Fruit fly (Drosophila melanogaster): ENCODE results near the gene CG6833.

The CG6833 gene

DNA sequence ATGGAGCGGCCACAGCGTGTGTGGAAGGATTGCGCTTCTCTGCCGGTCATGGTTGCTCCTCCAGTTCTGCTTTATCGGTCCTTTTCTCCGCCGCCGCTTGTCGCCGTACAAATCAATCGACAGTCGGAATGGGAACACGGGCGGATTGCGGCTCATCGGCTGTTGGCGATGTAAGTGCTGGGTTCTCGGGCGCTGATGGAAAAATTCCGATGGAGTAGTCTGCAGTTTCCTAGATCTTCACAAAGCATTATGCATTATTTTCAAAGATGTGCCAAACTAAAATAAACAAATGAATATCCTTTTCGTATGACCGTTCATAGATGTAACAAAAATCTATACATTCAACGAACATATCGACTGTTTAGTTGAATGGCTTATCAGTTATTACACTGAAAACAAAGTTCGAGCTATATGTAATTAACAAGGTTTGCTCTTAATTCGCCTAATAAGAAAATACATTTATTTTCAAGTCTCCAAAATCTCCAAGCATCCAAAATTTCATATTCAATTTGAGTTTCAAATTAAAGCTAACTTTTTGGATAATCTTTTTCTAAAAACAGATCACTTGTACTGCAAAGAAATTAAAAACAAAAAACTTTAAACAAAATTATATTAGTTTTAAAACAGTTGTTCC, 1.3 kb upstream of the CG6833 start, which contains the start of gene Neurl4 (continued):
- TF ChIP-seq CG11560 (tag; IDR thresholded peaks at IDR 0.05): no peak
- TF ChIP-seq CG10979 (tag; optimal IDR thresholded peaks at IDR 0.05): peak; percentile 81
- no peak for TF ChIP-seq HLH4C (GFP tag; IDR thresholded peaks at IDR 0.05; ENCODE audit: partially characterized antibody)
- no peak; the same call in 1 of the 2 replicates for TF ChIP-seq Dref (GFP tag; IDR thresholded peaks at IDR 0.05)
- TF ChIP-seq Mes4 (GFP tag; optimal IDR thresholded peaks at IDR 0.05): peak; percentile 64
- peak; percentile 1 for TF ChIP-seq CG7271 (tag; optimal IDR thresholded peaks at IDR 0.05)
- peak; percentile 95 for TF ChIP-seq zf30C (GFP tag; optimal IDR thresholded peaks at IDR 0.05)
- no peak for TF ChIP-seq run (tag; optimal IDR thresholded peaks at IDR 0.05)
- TF ChIP-seq CG12391 (tag; optimal IDR thresholded peaks at IDR 0.05): peak; percentile 87
- TF ChIP-seq CG8281 (tag; optimal IDR thresholded peaks at IDR 0.05): peak; percentile 25
- no peak for TF ChIP-seq CTCF (GFP tag; optimal IDR thresholded peaks at IDR 0.05)
- peak; percentile 69 for TF ChIP-seq CG13624 (GFP tag; optimal IDR thresholded peaks at IDR 0.05)
- TF ChIP-seq crc (GFP tag; optimal IDR thresholded peaks at IDR 0.05): peak; percentile 54
- no peak for TF ChIP-seq al (GFP tag; IDR thresholded peaks at IDR 0.05)
- peak; percentile 76 for TF ChIP-seq Drgx (GFP tag; IDR thresholded peaks at IDR 0.05)
- peak; percentile 65 for TF ChIP-seq CrebB (tag; optimal IDR thresholded peaks at IDR 0.05)
- peak; percentile 80 for TF ChIP-seq Ssrp (tag; optimal IDR thresholded peaks at IDR 0.05)
- TF ChIP-seq CG6254 (GFP tag; optimal IDR thresholded peaks at IDR 0.05): peak; percentile 29
- no peak for TF ChIP-seq CG10431 (GFP tag; optimal IDR thresholded peaks at IDR 0.05)
- TF ChIP-seq dmrt99B (tag; optimal IDR thresholded peaks at IDR 0.05): no peak
- TF ChIP-seq Sin3A (optimal IDR thresholded peaks at IDR 0.05): no peak
- TF ChIP-seq CG8089 (GFP tag; optimal IDR thresholded peaks at IDR 0.05): peak; percentile 50
- peak; percentile 48 for TF ChIP-seq CG12744 (GFP tag; optimal IDR thresholded peaks at IDR 0.05)
- TF ChIP-seq ATbp (GFP tag; optimal IDR thresholded peaks at IDR 0.05): no peak
- peak; percentile 46 for TF ChIP-seq Spps (tag; optimal IDR thresholded peaks at IDR 0.05)
- TF ChIP-seq Camta (GFP tag; optimal IDR thresholded peaks at IDR 0.05): peak; percentile 74
- no peak for TF ChIP-seq NK7.1 (GFP tag; optimal IDR thresholded peaks at IDR 0.05)
- TF ChIP-seq HLH54F (GFP tag; optimal IDR thresholded peaks at IDR 0.05): peak; percentile 52
- no peak for TF ChIP-seq CG34224 (GFP tag; IDR thresholded peaks at IDR 0.05; ENCODE audit: partially characterized antibody)
- no peak for TF ChIP-seq sc (optimal IDR thresholded peaks at IDR 0.05)
- peak; percentile 22 for TF ChIP-seq sc (GFP tag; optimal IDR thresholded peaks at IDR 0.05)
- TF ChIP-seq CG16863 (GFP tag; optimal IDR thresholded peaks at IDR 0.05): peak; percentile 66
- TF ChIP-seq CG7963 (GFP tag; IDR thresholded peaks at IDR 0.05; ENCODE audit: partially characterized antibody): no peak
- TF ChIP-seq CG5245 (GFP tag; optimal IDR thresholded peaks at IDR 0.05): peak; percentile 20

DNA sequence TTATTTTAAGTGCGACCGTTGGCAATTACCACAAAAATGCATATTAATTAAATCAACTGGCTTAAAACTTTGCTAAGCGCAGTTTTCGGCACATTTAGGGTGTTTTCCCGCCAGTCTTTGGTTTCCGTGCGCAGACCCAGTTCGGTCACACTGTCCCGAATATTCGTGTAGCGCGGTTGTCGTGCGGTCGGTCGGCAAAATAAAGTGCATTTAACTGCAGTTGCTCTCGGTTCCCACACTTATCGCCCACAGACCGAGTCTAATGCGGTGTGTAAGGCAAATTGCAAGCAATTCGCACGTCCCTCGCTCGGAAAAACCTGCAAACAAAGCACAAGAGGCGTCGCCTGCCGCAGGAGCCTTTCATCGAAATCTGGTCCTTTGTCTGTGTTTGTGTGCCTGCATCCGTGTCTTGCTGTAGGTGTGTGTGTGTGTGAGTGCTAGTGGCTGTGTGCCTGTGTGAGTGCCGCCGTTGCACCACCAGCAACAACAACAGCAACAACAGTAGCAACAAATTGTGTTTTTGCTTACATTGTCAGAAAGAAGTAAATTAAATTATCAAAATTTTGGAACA, 2.2 kb downstream of the CG6833 start, which contains the start of the genes CG13484 and Frl:
Gene CG13484, minus strand, starts transcription at position 7 of the 571 bp plus-strand sequence.
Gene Frl, plus strand, starts transcription at position 143 of the 571 bp plus-strand sequence.
- TF ChIP-seq CG14050 (GFP tag; IDR thresholded peaks at IDR 0.05) (no peak), PHDP (tag; optimal IDR thresholded peaks at IDR 0.05) (peak; percentile 61), CG17829 (tag; optimal IDR thresholded peaks at IDR 0.05) (peak; percentile 63), zfh1 (GFP tag; IDR thresholded peaks at IDR 0.05) (peak; percentile 53; the same call in 1 of the 3 replicates), CG17802 (tag; optimal IDR thresholded peaks at IDR 0.05) (no peak), CG18764 (GFP tag; optimal IDR thresholded peaks at IDR 0.05) (no peak), nerfin-2 (GFP tag; IDR thresholded peaks at IDR 0.05; ENCODE audit: partially characterized antibody) (no peak), CG8290 (GFP tag; optimal IDR thresholded peaks at IDR 0.05) (no peak), CG8290 (tag; optimal IDR thresholded peaks at IDR 0.05) (peak; percentile 37 to 89), gcm2 (GFP tag; optimal IDR thresholded peaks at IDR 0.05) (no peak), CG4820 (GFP tag; optimal IDR thresholded peaks at IDR 0.05) (no peak), CG15601 (tag; optimal IDR thresholded peaks at IDR 0.05) (peak; percentile 42), Dek (tag; optimal IDR thresholded peaks at IDR 0.05) (peak; percentile 64), Hand (GFP tag; optimal IDR thresholded peaks at IDR 0.05) (no peak), pho (GFP tag; optimal IDR thresholded peaks at IDR 0.05) (peak; percentile 32), Dfd (GFP tag; optimal IDR thresholded peaks at IDR 0.05) (no peak), Nf-YC (tag; optimal IDR thresholded peaks at IDR 0.05) (peak; percentile 70), CG13894 (tag; optimal IDR thresholded peaks at IDR 0.05) (peak; percentile 71), dm (GFP tag; optimal IDR thresholded peaks at IDR 0.05) (peak; percentile 70)

Measured in whole organism, embryonic.